Worm (Caenorhabditis elegans): ENCODE measurements around the gene C08D8.1.

The C08D8.1 gene

DNA sequence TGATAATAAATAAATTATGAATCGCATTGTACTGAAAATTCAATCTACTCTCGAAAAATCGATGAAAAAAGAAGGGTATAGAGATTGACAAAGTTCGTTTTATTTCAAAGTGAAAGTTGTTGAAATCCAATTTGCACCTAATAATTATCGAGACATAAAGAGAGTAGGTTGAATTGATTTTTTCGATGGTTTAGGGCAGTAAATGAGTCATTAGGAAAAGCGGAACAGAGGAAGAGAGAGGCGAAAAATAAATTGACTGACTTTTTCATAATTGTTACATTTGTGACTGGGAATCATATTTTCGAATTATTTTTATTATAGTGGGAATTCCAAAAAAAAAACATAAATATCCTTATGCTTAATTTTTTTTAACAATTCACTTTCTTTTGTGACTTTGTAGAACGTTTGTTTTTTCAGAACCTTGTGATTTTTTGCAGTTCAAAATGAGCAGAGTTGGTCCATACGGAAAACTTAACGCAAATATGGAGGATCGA, 48.8 kb downstream of the C08D8.1 start, which contains the start of the genes pho-6 and F52E1.3:
pho-6 (minus strand) TSS at position 101 of the 494 bp plus-strand sequence.
F52E1.3 (plus strand) TSS at position 444 of the 494 bp plus-strand sequence.
- TF ChIP-seq flt-1 (GFP tag; IDR thresholded peaks at IDR 0.05), result no peak
- TF ChIP-seq cog-1 (tag; optimal IDR thresholded peaks at IDR 0.05), result no peak
